Worm (Caenorhabditis elegans) whole organism, early embryonic: ENCODE results near the gene Y54F10BM.20.

Experiments
- aly-1 ChIP-seq: sonication (generic microtip); optimal IDR thresholded peaks from 2 replicates; lab custom pipeline; 2016; ENCODE audit warnings: missing genetic modification characterization, missing compliant biosample characterization
- hmg-4 ChIP-seq: fragments of 200-800 bp; sonication (Bioruptor generic); optimal IDR thresholded peaks from 2 replicates; lab custom pipeline; 2018; ENCODE audit warnings: mild to moderate bottlenecking, missing genetic modification characterization, missing compliant biosample characterization
- pes-1 ChIP-seq: fragments of 200-800 bp; sonication (Bioruptor generic); IDR thresholded peaks from 2 replicates; pipeline ENCODE4 v1.3.6; 2022; ENCODE audit warnings: missing genetic modification reagents, missing genetic modification characterization, missing compliant biosample characterization

- no peak for TF ChIP-seq hmg-4 (GFP tag; lab: Kevin White, UChicago)
- TF ChIP-seq pes-1 (GFP tag; lab: Robert Waterston, UW) = no peak
- no peak for TF ChIP-seq aly-1 (tag; lab: Kevin White, UChicago)
Observed at ce11 chrIII:2324703-2325102, 16.6 kb downstream of the Y54F10BM.20 start.
